Fruit fly (Drosophila melanogaster): Measurements from ENCODE around the gene PK2-R1.

DNA sequence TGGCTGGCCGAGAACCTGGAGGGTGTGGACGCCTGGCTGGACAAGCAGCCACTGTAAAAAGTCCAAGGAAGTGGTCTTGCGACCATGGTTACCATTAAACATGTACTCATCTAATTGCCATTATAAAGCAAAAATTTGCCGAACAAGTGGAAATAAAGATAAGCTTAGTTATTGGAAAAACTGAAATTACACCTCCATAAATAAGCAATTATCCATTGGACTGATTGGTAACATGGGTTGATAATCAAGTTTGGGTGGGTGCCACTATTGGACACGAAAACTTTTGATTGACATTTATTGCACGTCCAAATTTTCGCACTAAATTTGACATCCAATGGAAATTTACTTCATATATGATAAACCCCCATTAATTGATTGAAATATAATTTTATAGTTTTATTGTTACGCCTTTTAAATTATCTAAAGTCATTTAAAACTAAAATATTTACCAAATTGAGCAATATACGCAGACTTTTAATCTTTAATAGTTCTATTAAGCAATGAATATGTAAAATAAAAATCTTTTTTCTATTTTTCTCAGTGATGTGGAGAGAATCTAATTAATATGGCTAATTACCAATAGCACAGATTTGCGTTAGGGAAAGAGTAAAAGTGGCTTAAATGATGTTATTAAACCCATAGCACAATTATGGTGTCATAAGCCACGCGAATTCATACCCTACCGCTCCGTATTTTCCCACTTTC lies 39.9 kb upstream of the PK2-R1 start, which contains the start of gene CG8774:
- TF ChIP-seq gl (tag; optimal IDR thresholded peaks at IDR 0.05) (no peak), fd96Ca (GFP tag; IDR thresholded peaks at IDR 0.05) (no peak), EcR (GFP tag; optimal IDR thresholded peaks at IDR 0.05) (no peak), CG9948 (tag; optimal IDR thresholded peaks at IDR 0.05) (no peak), CG10348 (GFP tag; IDR thresholded peaks at IDR 0.05) (no peak), rn (GFP tag; IDR thresholded peaks at IDR 0.05) (no peak), CG17806 (tag; optimal IDR thresholded peaks at IDR 0.05) (no peak), CG14655 (GFP tag; optimal IDR thresholded peaks at IDR 0.05) (no peak)
